Worm (Caenorhabditis elegans): Measurements from ENCODE around the gene Y55D9A.2.

The Y55D9A.2 gene

DNA sequence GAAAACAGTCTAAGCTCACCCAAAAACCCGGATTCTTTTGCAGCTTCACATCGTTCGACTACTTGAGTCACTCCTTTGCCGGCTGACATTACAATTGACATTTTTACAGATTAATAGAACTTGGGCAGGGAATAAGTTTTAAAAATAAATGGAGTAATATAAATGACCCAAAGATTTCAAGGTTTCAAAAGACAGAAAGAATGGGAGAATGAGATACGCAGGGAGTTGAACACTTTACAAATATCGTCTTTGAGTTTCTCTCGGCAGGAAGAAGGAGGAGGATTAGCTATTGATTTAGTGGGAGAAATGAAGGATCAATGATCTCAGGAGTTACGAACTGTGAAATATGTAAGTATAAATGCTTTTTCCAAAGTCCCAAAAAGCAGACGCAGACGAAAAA is 19.3 kb downstream of the Y55D9A.2 start, which contains the start of gene K08E7.8:
K08E7.8 (minus strand) TSS at position 101 of the 400 bp plus-strand sequence.
- TF ChIP-seq F37B4.10 (GFP tag; IDR thresholded peaks at IDR 0.05) = no peak
- TF ChIP-seq F57C9.4 (tag; optimal IDR thresholded peaks at IDR 0.05) = no peak
- TF ChIP-seq athp-1 (tag; optimal IDR thresholded peaks at IDR 0.05) = no peak
- no peak for TF ChIP-seq lsy-27 (tag; optimal IDR thresholded peaks at IDR 0.05; ENCODE audit: borderline replicate concordance, insufficient read depth)
- no peak for TF ChIP-seq egl-44 (GFP tag; IDR thresholded peaks at IDR 0.05)
- TF ChIP-seq egrh-3 (GFP tag; IDR thresholded peaks at IDR 0.05) = no peak
- no peak for TF ChIP-seq snpc-1.3 (tag; optimal IDR thresholded peaks at IDR 0.05; ENCODE audit: insufficient read depth)
- no peak for TF ChIP-seq nfyb-1 (GFP tag; IDR thresholded peaks at IDR 0.05)
- no peak for TF ChIP-seq ztf-26 (tag; optimal IDR thresholded peaks at IDR 0.05)
- no peak for TF ChIP-seq hlh-26 (GFP tag; conservative IDR thresholded peaks at IDR 0.05)
- TF ChIP-seq let-526 (GFP tag; IDR thresholded peaks at IDR 0.05) = no peak
- no peak for TF ChIP-seq lir-1 (GFP tag; conservative IDR thresholded peaks at IDR 0.05)
- no peak for TF ChIP-seq Y79H2A.3 (GFP tag; conservative IDR thresholded peaks at IDR 0.05)
- TF ChIP-seq sea-2 (GFP tag; IDR thresholded peaks at IDR 0.05) = no peak
- TF ChIP-seq T07F8.4 (tag; optimal IDR thresholded peaks at IDR 0.05) = no peak
- no peak for TF ChIP-seq somi-1 (GFP tag; optimal IDR thresholded peaks at IDR 0.05)
- no peak for TF ChIP-seq F57A8.1 (GFP tag; optimal IDR thresholded peaks at IDR 0.05)
- no peak for TF ChIP-seq nfya-2 (GFP tag; IDR thresholded peaks at IDR 0.05)
- TF ChIP-seq C17E4.6 (GFP tag; IDR thresholded peaks at IDR 0.05) = no peak

DNA sequence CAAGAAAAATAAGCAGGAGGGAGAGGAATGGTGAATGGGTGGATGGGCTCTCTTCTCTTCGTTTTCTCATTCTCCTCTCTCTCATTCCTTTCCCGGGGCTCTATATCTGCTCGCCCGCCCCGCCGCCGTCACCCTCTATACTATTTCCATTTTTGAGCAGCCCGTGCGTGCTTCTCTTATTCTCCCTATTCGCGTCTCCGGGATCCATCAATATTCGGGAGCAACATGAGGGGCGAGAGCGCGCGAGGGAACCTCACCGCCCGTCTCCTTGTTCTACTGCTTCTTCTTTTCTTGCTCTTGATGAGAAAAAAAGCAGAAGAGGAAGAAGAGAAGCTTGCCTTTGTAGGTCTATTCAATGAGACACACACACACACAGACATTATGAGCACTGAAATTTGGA is 21.1 kb downstream of the Y55D9A.2 start:
- peak; percentile 17 for TF ChIP-seq ceh-27 (GFP tag; optimal IDR thresholded peaks at IDR 0.05)
- TF ChIP-seq ets-4 (GFP tag; optimal IDR thresholded peaks at IDR 0.05) = no peak
- no peak for TF ChIP-seq nfya-2 (GFP tag; IDR thresholded peaks at IDR 0.05)
- 0 out of 2 replicates have a peak, but pooled peaks have one; percentile 6 for TF ChIP-seq hmg-1.2 (GFP tag; IDR thresholded peaks at IDR 0.05)
- TF ChIP-seq ztf-6 (GFP tag; IDR thresholded peaks at IDR 0.05) = 0 out of 2 replicates have a peak, but pooled peaks have one; percentile 18
- no peak for TF ChIP-seq snpc-1.3 (tag; optimal IDR thresholded peaks at IDR 0.05; ENCODE audit: insufficient read depth)
- TF ChIP-seq F57A8.1 (GFP tag; optimal IDR thresholded peaks at IDR 0.05) = no peak
- peak; percentile 97 for TF ChIP-seq zfh-2 (GFP tag; conservative IDR thresholded peaks at IDR 0.05)
- TF ChIP-seq attf-6 (GFP tag; IDR thresholded peaks at IDR 0.05) = no peak
- TF ChIP-seq K12H6.12 (tag; optimal IDR thresholded peaks at IDR 0.05) = peak; percentile 79

DNA sequence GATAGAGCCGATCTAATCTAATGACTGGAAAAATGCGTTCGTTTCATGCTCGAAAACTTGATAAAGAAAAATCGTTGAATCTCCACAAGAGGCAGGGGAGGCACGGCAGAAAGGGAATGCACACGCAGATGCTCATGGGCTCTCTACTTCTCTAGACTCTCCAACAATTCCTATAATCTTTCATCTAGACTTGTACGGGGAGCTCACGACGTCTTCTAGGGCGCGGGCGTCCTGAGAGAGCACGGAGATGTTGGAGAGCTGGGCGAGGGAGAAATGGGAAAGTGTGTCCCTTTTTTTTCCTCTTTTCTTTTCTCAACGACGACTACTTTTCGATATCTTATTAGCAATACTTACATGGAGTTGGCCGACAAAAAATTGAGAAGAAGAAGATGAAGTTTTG is 22.1 kb downstream of the Y55D9A.2 start:
- TF ChIP-seq zfh-2 (GFP tag; conservative IDR thresholded peaks at IDR 0.05) = peak; percentile 45; the same call in 1 of the 2 replicates
- peak; percentile 37 for TF ChIP-seq K12H6.12 (tag; optimal IDR thresholded peaks at IDR 0.05)
- no peak for TF ChIP-seq him-1 (tag; optimal IDR thresholded peaks at IDR 0.05)
- TF ChIP-seq hlh-26 (GFP tag; conservative IDR thresholded peaks at IDR 0.05) = no peak
- no peak for TF ChIP-seq die-1 (tag; optimal IDR thresholded peaks at IDR 0.05)
- no peak for TF ChIP-seq D2030.7 (GFP tag; IDR thresholded peaks at IDR 0.05)
- TF ChIP-seq hmg-1.2 (GFP tag; IDR thresholded peaks at IDR 0.05) = peak; percentile 36; the same call in 1 of the 2 replicates
- TF ChIP-seq mel-28 (tag; optimal IDR thresholded peaks at IDR 0.05; ENCODE audit: borderline replicate concordance) = no peak

DNA sequence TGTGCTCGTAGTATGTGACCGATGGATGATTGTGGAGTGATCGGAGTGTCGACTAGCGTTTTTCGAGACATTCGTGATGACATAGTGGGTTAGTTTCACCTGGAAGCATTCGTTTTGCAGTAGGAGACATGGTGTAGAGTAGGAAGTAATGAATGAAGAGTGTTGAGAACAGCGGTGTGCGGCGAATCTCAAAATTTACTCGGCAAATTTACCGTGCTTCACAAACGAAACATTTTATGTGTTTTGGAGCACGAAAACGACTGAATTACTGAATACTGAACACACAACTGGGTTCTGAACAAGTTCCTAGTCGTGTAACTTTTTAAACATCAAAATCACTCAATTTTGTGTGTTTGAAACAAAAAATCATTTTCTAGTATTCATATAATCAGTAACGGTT is 24.2 kb downstream of the Y55D9A.2 start, which contains the start of gene K08E7.6:
K08E7.6 (minus strand) TSS at position 101 of the 400 bp plus-strand sequence.
- TF ChIP-seq unc-62 (GFP tag; optimal IDR thresholded peaks at IDR 0.05) = no peak
- TF ChIP-seq nfya-1 (tag; optimal IDR thresholded peaks at IDR 0.05; ENCODE audit: borderline replicate concordance, insufficient read depth) = no peak
- TF ChIP-seq let-607 (tag; optimal IDR thresholded peaks at IDR 0.05) = no peak
- no peak for TF ChIP-seq madf-8 (GFP tag; conservative IDR thresholded peaks at IDR 0.05)
- no peak for TF ChIP-seq egl-44 (GFP tag; IDR thresholded peaks at IDR 0.05)
- TF ChIP-seq egl-18 (GFP tag; IDR thresholded peaks at IDR 0.05) = no peak
- TF ChIP-seq chd-7 (tag; optimal IDR thresholded peaks at IDR 0.05) = no peak
- no peak for TF ChIP-seq ekl-4 (GFP tag; IDR thresholded peaks at IDR 0.05)
- TF ChIP-seq repo-1 (tag; optimal IDR thresholded peaks at IDR 0.05) = no peak
- no peak for TF ChIP-seq ztf-18 (tag; optimal IDR thresholded peaks at IDR 0.05)
- no peak for TF ChIP-seq F57A8.1 (GFP tag; optimal IDR thresholded peaks at IDR 0.05)
- no peak for TF ChIP-seq Y79H2A.3 (GFP tag; conservative IDR thresholded peaks at IDR 0.05)
- TF ChIP-seq nfya-2 (GFP tag; IDR thresholded peaks at IDR 0.05) = no peak
- no peak for TF ChIP-seq ccch-3 (GFP tag; optimal IDR thresholded peaks at IDR 0.05)
- TF ChIP-seq dox-1 (GFP tag; IDR thresholded peaks at IDR 0.05) = no peak
